Fruit fly (Drosophila melanogaster) whole organism, wandering third instar larva: ENCODE measurements around the gene CG9547.

Source experiments
- Abd-B ChIP-seq: fragments of >200 bp; optimal IDR thresholded peaks from 2 replicates; lab custom pipeline; 2017; ENCODE audit warnings: missing biosample characterization, missing genetic modification characterization
- CG32264 ChIP-seq: fragments of 200-800 bp; sonication (Bioruptor generic); optimal IDR thresholded peaks from 2 replicates; lab custom pipeline; 2016; ENCODE audit warnings: missing biosample characterization, missing genetic modification characterization
- CG9705 ChIP-seq: fragments of 200-800 bp; sonication (Bioruptor generic); optimal IDR thresholded peaks from 2 replicates; lab custom pipeline; 2018; ENCODE audit warnings: missing biosample characterization, mild to moderate bottlenecking, missing genetic modification characterization
- CrebA ChIP-seq: fragments of 200-800 bp; sonication (Bioruptor generic); optimal IDR thresholded peaks from 2 replicates; lab custom pipeline; 2016; ENCODE audit warnings: missing biosample characterization, mild to moderate bottlenecking, missing genetic modification characterization, borderline replicate concordance
- Dfd ChIP-seq: fragments of >200 bp; optimal IDR thresholded peaks from 2 replicates; lab custom pipeline; 2017; ENCODE audit warnings: missing biosample characterization, missing genetic modification characterization
- Dif ChIP-seq: fragments of 200-275, 200-300 bp; sonication (Bioruptor generic); optimal IDR thresholded peaks from 2 replicates; lab custom pipeline; 2018; ENCODE audit warnings: missing biosample characterization, missing genetic modification characterization; ENCODE audit not compliant: partially characterized antibody
- GATAd ChIP-seq: sonication (Bioruptor generic); optimal IDR thresholded peaks from 2 replicates; lab custom pipeline; 2016; ENCODE audit warnings: missing biosample characterization, missing genetic modification characterization
- HLH106 ChIP-seq: fragments of 200-800 bp; optimal IDR thresholded peaks from 3 replicates; lab custom pipeline; 2019; ENCODE audit warnings: missing biosample characterization, mild to moderate bottlenecking, missing genetic modification characterization, moderate library complexity
- Hnf4 ChIP-seq: fragments of 200-800 bp; sonication (Bioruptor generic); optimal IDR thresholded peaks from 2 replicates; lab custom pipeline; 2016; ENCODE audit warnings: missing biosample characterization, mild to moderate bottlenecking, missing genetic modification characterization
- Hr78 ChIP-seq: fragments of >200 bp; optimal IDR thresholded peaks from 2 replicates; lab custom pipeline; 2017; ENCODE audit warnings: missing biosample characterization, missing genetic modification characterization
- Hr83 ChIP-seq: fragments of 200-300 bp; sonication (Bioruptor generic); optimal IDR thresholded peaks from 2 replicates; lab custom pipeline; 2016; ENCODE audit warnings: missing biosample characterization, mild to moderate bottlenecking, missing genetic modification characterization, moderate library complexity; ENCODE audit not compliant: poor library complexity, severe bottlenecking
- Jra ChIP-seq: sonication (Bioruptor generic); optimal IDR thresholded peaks from 2 replicates; lab custom pipeline; 2016; ENCODE audit warnings: missing biosample characterization, missing genetic modification characterization
- Mio ChIP-seq: sonication (Bioruptor generic); optimal IDR thresholded peaks from 2 replicates; lab custom pipeline; 2016; ENCODE audit warnings: missing biosample characterization, missing genetic modification characterization
- Myc ChIP-seq: fragments of >200 bp; optimal IDR thresholded peaks from 2 replicates; lab custom pipeline; 2017
- N ChIP-seq: fragments of >200 bp; optimal IDR thresholded peaks from 2 replicates; lab custom pipeline; 2018; ENCODE audit warnings: missing biosample characterization, missing external identifiers, missing genetic modification characterization
- OdsH ChIP-seq: fragments of 200-800 bp; sonication (Bioruptor generic); optimal IDR thresholded peaks from 2 replicates; lab custom pipeline; 2016; ENCODE audit warnings: missing biosample characterization, mild to moderate bottlenecking, missing genetic modification characterization
- Rel ChIP-seq, 2 experiments: fragments of 200-800 bp; sonication (Bioruptor generic) in 1 of 2; optimal IDR thresholded peaks; 2 replicates in 1 of 2; 3 replicates in 1 of 2; lab custom pipeline; 2016 to 2019; ENCODE audit warnings: mild to moderate bottlenecking in 2 of 2, missing biosample characterization in 2 of 2, missing genetic modification characterization in 2 of 2, moderate library complexity in 1 of 2
- Sp1 ChIP-seq: fragments of 200-800 bp; sonication (Bioruptor generic); optimal IDR thresholded peaks from 3 replicates; lab custom pipeline; 2019; ENCODE audit warnings: missing biosample characterization, mild to moderate bottlenecking, missing genetic modification characterization, moderate library complexity
- Vsx2 ChIP-seq: fragments of 200-300, 225-300 bp; sonication (Bioruptor generic); optimal IDR thresholded peaks from 2 replicates; lab custom pipeline; 2018; ENCODE audit warnings: missing biosample characterization, missing genetic modification characterization; ENCODE audit not compliant: partially characterized antibody
- br ChIP-seq: fragments of 200-800 bp; sonication (Bioruptor generic); optimal IDR thresholded peaks from 2 replicates; lab custom pipeline; 2016; ENCODE audit warnings: missing biosample characterization, missing genetic modification characterization
- brk ChIP-seq: fragments of 200-800 bp; sonication (Bioruptor generic); optimal IDR thresholded peaks from 2 replicates; lab custom pipeline; 2016; ENCODE audit warnings: missing biosample characterization, mild to moderate bottlenecking, missing genetic modification characterization
- dl ChIP-seq, 2 experiments: fragments of 175-275, 200-275 bp in 1 of 2; fragments of 200-275 bp in 1 of 2; sonication (Bioruptor generic); optimal IDR thresholded peaks; lab custom pipeline; 2018; ENCODE audit warnings: mild to moderate bottlenecking in 2 of 2, missing biosample characterization in 2 of 2, missing genetic modification characterization in 2 of 2, moderate library complexity in 2 of 2; ENCODE audit not compliant: partially characterized antibody in 2 of 2, insufficient read depth in 1 of 2
- dmrt93B ChIP-seq: fragments of 200-800 bp; sonication (Bioruptor generic); optimal IDR thresholded peaks from 2 replicates; lab custom pipeline; 2018; ENCODE audit warnings: missing biosample characterization, mild to moderate bottlenecking, missing genetic modification characterization
- dsf ChIP-seq: sonication (Bioruptor generic); optimal IDR thresholded peaks from 2 replicates; lab custom pipeline; 2016; ENCODE audit warnings: missing biosample characterization, missing genetic modification characterization, borderline replicate concordance
- ey ChIP-seq: fragments of 200-800 bp; sonication (Bioruptor generic); optimal IDR thresholded peaks from 2 replicates; lab custom pipeline; 2016; ENCODE audit warnings: missing biosample characterization, missing genetic modification characterization
- foxo ChIP-seq, 2 experiments: fragments of 200-800 bp; sonication (Bioruptor generic); optimal IDR thresholded peaks; 2 replicates in 1 of 2; 3 replicates in 1 of 2; lab custom pipeline; 2016 to 2017; ENCODE audit warnings: missing biosample characterization in 2 of 2, missing genetic modification characterization in 2 of 2
- fru ChIP-seq: fragments of 200-800 bp; sonication (Bioruptor generic); optimal IDR thresholded peaks from 3 replicates; lab custom pipeline; 2016; ENCODE audit warnings: missing biosample characterization, mild to moderate bottlenecking, missing genetic modification characterization
- h ChIP-seq: fragments of 200-800 bp; sonication (Bioruptor generic); optimal IDR thresholded peaks from 3 replicates; lab custom pipeline; 2016; ENCODE audit warnings: missing biosample characterization, mild to moderate bottlenecking, missing genetic modification characterization
- jim ChIP-seq: fragments of 175-275, 200-325 bp; sonication (Bioruptor generic); optimal IDR thresholded peaks from 2 replicates; lab custom pipeline; 2016; ENCODE audit warnings: missing biosample characterization, mild to moderate bottlenecking, missing genetic modification characterization
- lola ChIP-seq: fragments of >200 bp; optimal IDR thresholded peaks from 2 replicates; lab custom pipeline; 2017; ENCODE audit warnings: missing biosample characterization, missing genetic modification characterization
- pan ChIP-seq: fragments of >200 bp; optimal IDR thresholded peaks from 2 replicates; lab custom pipeline; 2017
- psq ChIP-seq: fragments of 200-800 bp; sonication (Bioruptor generic); optimal IDR thresholded peaks from 3 replicates; lab custom pipeline; 2017; ENCODE audit warnings: missing biosample characterization, mild to moderate bottlenecking, missing genetic modification characterization, moderate library complexity
- rgr ChIP-seq: fragments of 200-800 bp; sonication (Bioruptor generic); optimal IDR thresholded peaks from 3 replicates; lab custom pipeline; 2016; ENCODE audit warnings: missing biosample characterization, mild to moderate bottlenecking, missing genetic modification characterization
- sage ChIP-seq: fragments of 200-800 bp; sonication (Bioruptor generic); optimal IDR thresholded peaks from 2 replicates; lab custom pipeline; 2016; ENCODE audit warnings: missing biosample characterization, mild to moderate bottlenecking, missing genetic modification characterization
- sv ChIP-seq: fragments of 200-800 bp; sonication (Bioruptor generic); optimal IDR thresholded peaks from 3 replicates; lab custom pipeline; 2016; ENCODE audit warnings: missing biosample characterization, missing genetic modification characterization
- tai ChIP-seq: sonication (Bioruptor generic); optimal IDR thresholded peaks from 2 replicates; lab custom pipeline; 2016; ENCODE audit warnings: missing biosample characterization, missing genetic modification characterization
- usp ChIP-seq: fragments of >200 bp; optimal IDR thresholded peaks from 2 replicates; lab custom pipeline; 2017; ENCODE audit warnings: missing biosample characterization, missing genetic modification characterization
- woc ChIP-seq: sonication (Bioruptor generic); optimal IDR thresholded peaks from 2 replicates; lab custom pipeline; 2016; ENCODE audit warnings: missing biosample characterization, mild to moderate bottlenecking, missing genetic modification characterization

The CG9547 gene

dm6 chr2L:6464780-6465179, 29.6 kb downstream of the CG9547 start:
- TF ChIP-seq Hr78 (GFP tag; lab: Kevin White, UChicago) = no peak
- TF ChIP-seq Abd-B (GFP tag; lab: Kevin White, UChicago) = no peak
- TF ChIP-seq ey (GFP tag; lab: Kevin White, UChicago) = no peak
- no peak for TF ChIP-seq fru (GFP tag; lab: Kevin White, UChicago)
- TF ChIP-seq Dfd = no peak
- TF ChIP-seq pan (lab: Kevin White, UChicago) = no peak
- peak; percentile 16 for TF ChIP-seq HLH106 (tag; lab: Kevin White, UChicago)
- TF ChIP-seq usp (GFP tag; lab: Kevin White, UChicago) = no peak
- TF ChIP-seq Mio = no peak
- no peak for TF ChIP-seq sage (GFP tag; lab: Kevin White, UChicago)
- TF ChIP-seq N = no peak
- no peak for TF ChIP-seq Rel (GFP tag; optimal IDR thresholded peaks at IDR 0.05; lab: Kevin White, UChicago)
- no peak for TF ChIP-seq Rel (tag; optimal IDR thresholded peaks at IDR 0.05; lab: Kevin White, UChicago)
- peak; percentile 30 for TF ChIP-seq brk (GFP tag; lab: Kevin White, UChicago)
- TF ChIP-seq Dif (GFP tag; lab: Kevin White, UChicago) = no peak
- no peak for TF ChIP-seq psq (GFP tag; lab: Kevin White, UChicago)
- peak; percentile 34 for TF ChIP-seq Sp1 (GFP tag; lab: Kevin White, UChicago)
- peak; percentile 51 for TF ChIP-seq h (GFP tag; lab: Kevin White, UChicago)
- TF ChIP-seq lola (GFP tag; lab: Kevin White, UChicago) = no peak
- TF ChIP-seq br (GFP tag; lab: Kevin White, UChicago) = peak; percentile 18
- TF ChIP-seq GATAd = no peak
- no peak for TF ChIP-seq sv (GFP tag; lab: Kevin White, UChicago)
- TF ChIP-seq tai (GFP tag; lab: Kevin White, UChicago) = no peak
- peak; percentile 65 for TF ChIP-seq Hr83 (GFP tag; lab: Kevin White, UChicago)
- no peak for TF ChIP-seq woc (GFP tag; lab: Kevin White, UChicago)
- no peak for TF ChIP-seq dl (GFP tag; optimal IDR thresholded peaks at IDR 0.05; lab: Kevin White, UChicago; ENCODE audit: insufficient read depth in 1 of 2, partially characterized antibody in 2 of 2)
- TF ChIP-seq CG32264 (GFP tag; lab: Kevin White, UChicago) = no peak
- TF ChIP-seq dsf (GFP tag; lab: Kevin White, UChicago) = no peak
- no peak for TF ChIP-seq CrebA (GFP tag; lab: Kevin White, UChicago)
- peak; percentile 27 for TF ChIP-seq CG9705 (GFP tag; lab: Kevin White, UChicago)
- TF ChIP-seq foxo (GFP tag; optimal IDR thresholded peaks at IDR 0.05; lab: Kevin White, UChicago) = no peak
- TF ChIP-seq Myc (lab: Kevin White, UChicago) = no peak
- TF ChIP-seq Hnf4 (GFP tag; lab: Kevin White, UChicago) = no peak
- no peak for TF ChIP-seq jim (GFP tag; lab: Kevin White, UChicago)
- no peak for TF ChIP-seq dmrt93B (GFP tag; lab: Kevin White, UChicago)
- peak; percentile 51 for TF ChIP-seq OdsH (GFP tag; lab: Kevin White, UChicago)
- TF ChIP-seq Vsx2 (GFP tag; lab: Kevin White, UChicago) = no peak
- peak; percentile 41 for TF ChIP-seq rgr (GFP tag; lab: Kevin White, UChicago)
- no peak for TF ChIP-seq Jra (GFP tag; lab: Kevin White, UChicago)

DNA sequence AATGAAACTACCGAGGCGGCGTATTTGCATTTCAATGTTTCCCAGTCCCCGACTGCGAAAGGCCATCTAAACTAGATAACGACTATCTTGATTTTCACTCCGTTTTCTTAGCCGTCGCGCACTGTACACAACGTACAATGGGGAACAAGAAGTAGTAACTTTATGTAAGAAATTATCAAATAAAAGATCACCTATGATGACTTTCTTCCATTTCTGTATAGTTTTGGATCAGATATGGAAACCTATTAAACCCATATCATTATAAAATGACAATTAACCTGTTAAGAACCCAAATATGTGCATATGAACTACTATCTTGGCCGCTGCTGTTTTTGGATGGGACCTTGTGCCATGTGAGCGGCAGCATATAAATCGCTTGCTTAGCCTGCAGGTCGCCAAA, 30.1 kb downstream of the CG9547 start:
- peak in 1 of 2 experiments; percentile 0 for TF ChIP-seq foxo (GFP tag; optimal IDR thresholded peaks at IDR 0.05; lab: Kevin White, UChicago)
- no peak for TF ChIP-seq Hnf4 (GFP tag; lab: Kevin White, UChicago)

- TF ChIP-seq Rel (GFP tag; optimal IDR thresholded peaks at IDR 0.05; lab: Kevin White, UChicago) = no peak
- no peak for TF ChIP-seq Rel (tag; optimal IDR thresholded peaks at IDR 0.05; lab: Kevin White, UChicago)
- TF ChIP-seq ey (GFP tag; lab: Kevin White, UChicago) = no peak
- no peak for TF ChIP-seq h (GFP tag; lab: Kevin White, UChicago)
- TF ChIP-seq Mio = no peak
- TF ChIP-seq Hr78 (GFP tag; lab: Kevin White, UChicago) = no peak
- no peak for TF ChIP-seq N
Observed at dm6 chr2L:6463392-6463791, 30.9 kb downstream of the CG9547 start.
